Fruit fly (Drosophila melanogaster) whole organism, embryonic: ENCODE data around the gene MBD-R2.

Experiments
- Bdp1 ChIP-seq: fragments of 200-800 bp; sonication (Bioruptor generic); optimal IDR thresholded peaks from 3 replicates; lab custom pipeline; 2016; ENCODE audit warnings: missing biosample characterization, missing genetic modification characterization
- CG10147 ChIP-seq: fragments of 200-800 bp; sonication (Bioruptor generic); optimal IDR thresholded peaks from 2 replicates; lab custom pipeline; 2019; ENCODE audit warnings: missing biosample characterization, mild to moderate bottlenecking, missing genetic modification characterization, moderate library complexity
- CG10565 ChIP-seq: fragments of 200-800 bp; sonication (Bioruptor generic); optimal IDR thresholded peaks from 3 replicates; lab custom pipeline; 2016; ENCODE audit warnings: missing biosample characterization, mild to moderate bottlenecking, missing genetic modification characterization
- CG12104 ChIP-seq: fragments of 200-800 bp; sonication (Bioruptor generic); optimal IDR thresholded peaks from 3 replicates; lab custom pipeline; 2016; ENCODE audit warnings: missing biosample characterization, missing genetic modification characterization
- CG13287 ChIP-seq: fragments of 200-800 bp; sonication (Bioruptor generic); IDR thresholded peaks from 2 replicates; pipeline ENCODE4 v1.3.6; 2022; ENCODE audit warnings: missing biosample characterization, missing genetic modification characterization; ENCODE audit not compliant: partially characterized antibody
- CG13424 ChIP-seq: fragments of 200-800 bp; sonication (Bioruptor generic); optimal IDR thresholded peaks from 2 replicates; lab custom pipeline; 2019; ENCODE audit warnings: missing biosample characterization, mild to moderate bottlenecking, missing genetic modification characterization, moderate library complexity
- CG14441 ChIP-seq: fragments of 200-800 bp; sonication (Bioruptor generic); IDR thresholded peaks from 2 replicates; pipeline ENCODE4 v1.3.6; 2022; ENCODE audit warnings: missing biosample characterization, missing genetic modification characterization
- CG15601 ChIP-seq: fragments of 200-800 bp; sonication (Bioruptor generic); optimal IDR thresholded peaks from 3 replicates; lab custom pipeline; 2019; ENCODE audit warnings: missing biosample characterization, mild to moderate bottlenecking, missing genetic modification characterization, moderate library complexity
- CG17912 ChIP-seq: fragments of 200-800 bp; sonication (Bioruptor generic); optimal IDR thresholded peaks from 2 replicates; lab custom pipeline; 2018; ENCODE audit warnings: missing biosample characterization, mild to moderate bottlenecking, missing genetic modification characterization
- CG18599 ChIP-seq: fragments of 200-800 bp; sonication (Bioruptor generic); optimal IDR thresholded peaks from 3 replicates; lab custom pipeline; 2017; ENCODE audit warnings: missing biosample characterization, missing genetic modification characterization, mild to moderate bottlenecking, moderate library complexity, missing genetic modification reagents
- CG32772 ChIP-seq: fragments of 200-800 bp; sonication (Bioruptor generic); IDR thresholded peaks from 2 replicates; pipeline ENCODE4 v1.3.6; 2022; ENCODE audit warnings: missing biosample characterization, missing genetic modification characterization
- CG33213 ChIP-seq: fragments of 200-800 bp; sonication (Bioruptor generic); optimal IDR thresholded peaks from 3 replicates; lab custom pipeline; 2016; ENCODE audit warnings: missing biosample characterization, missing genetic modification characterization
- CG3838 ChIP-seq: fragments of 200-800 bp; sonication (Bioruptor generic); optimal IDR thresholded peaks from 3 replicates; lab custom pipeline; 2016; ENCODE audit warnings: missing biosample characterization, missing genetic modification characterization
- CG6765 ChIP-seq: fragments of 200-800 bp; sonication (Bioruptor generic); optimal IDR thresholded peaks from 3 replicates; lab custom pipeline; 2017; ENCODE audit warnings: missing biosample characterization, mild to moderate bottlenecking, missing genetic modification characterization
- CG7963 ChIP-seq: fragments of 200-800 bp; sonication (Bioruptor generic); IDR thresholded peaks from 3 replicates; pipeline ENCODE4 v1.3.6; 2022; ENCODE audit warnings: missing biosample characterization, missing genetic modification characterization; ENCODE audit not compliant: partially characterized antibody
- CG9437 ChIP-seq: fragments of 200-800 bp; sonication (Bioruptor generic); optimal IDR thresholded peaks from 2 replicates; lab custom pipeline; 2018; ENCODE audit warnings: missing biosample characterization, mild to moderate bottlenecking, missing genetic modification characterization
- CG9727 ChIP-seq: fragments of 200-800 bp; sonication (Bioruptor generic); optimal IDR thresholded peaks from 3 replicates; lab custom pipeline; 2017; ENCODE audit warnings: missing biosample characterization, mild to moderate bottlenecking, missing genetic modification characterization
- Dll ChIP-seq: fragments of 200-800 bp; sonication (Bioruptor generic); IDR thresholded peaks from 4 replicates; pipeline ENCODE4 v1.3.6; 2022; ENCODE audit warnings: missing biosample characterization, missing genetic modification characterization; ENCODE audit not compliant: partially characterized antibody
- Dref ChIP-seq: fragments of 200-800 bp; sonication (Bioruptor generic); IDR thresholded peaks from 2 replicates; pipeline ENCODE4 v1.3.6; 2022; ENCODE audit warnings: missing biosample characterization, missing genetic modification characterization
- Hmr ChIP-seq: fragments of 200-800 bp; sonication (Bioruptor generic); optimal IDR thresholded peaks from 3 replicates; lab custom pipeline; 2017; ENCODE audit warnings: mild to moderate bottlenecking, missing biosample characterization, missing genetic modification reagents, missing genetic modification characterization
- Hr39 ChIP-seq: fragments of >200 bp; optimal IDR thresholded peaks from 2 replicates; lab custom pipeline; 2017
- Lhr ChIP-seq: fragments of 200-800 bp; sonication (Bioruptor generic); optimal IDR thresholded peaks from 3 replicates; lab custom pipeline; 2017; ENCODE audit warnings: mild to moderate bottlenecking, missing biosample characterization, missing genetic modification reagents, missing genetic modification characterization
- MTF-1 ChIP-seq: fragments of 200-800 bp; sonication (Bioruptor generic); optimal IDR thresholded peaks from 2 replicates; lab custom pipeline; 2018; ENCODE audit warnings: missing biosample characterization, mild to moderate bottlenecking, missing genetic modification characterization, borderline replicate concordance
- Side ChIP-seq: fragments of 200-800 bp; sonication (Bioruptor generic); optimal IDR thresholded peaks from 2 replicates; lab custom pipeline; 2016; ENCODE audit warnings: missing biosample characterization, missing genetic modification characterization
- Sox102F ChIP-seq: fragments of 200-800 bp; sonication (Bioruptor generic); optimal IDR thresholded peaks from 2 replicates; lab custom pipeline; 2018; ENCODE audit warnings: missing biosample characterization, mild to moderate bottlenecking, missing genetic modification characterization, moderate library complexity
- Stat92E ChIP-seq, 3 experiments: fragments of >200 bp in 2 of 3; fragments of 200-800 bp in 1 of 3; sonication (Bioruptor generic) in 1 of 3; optimal IDR thresholded peaks; 2 replicates each; lab custom pipeline; 2017 to 2019; ENCODE audit warnings: missing biosample characterization in 3 of 3, missing genetic modification characterization in 3 of 3, mild to moderate bottlenecking in 1 of 3, moderate library complexity in 1 of 3
- abd-A ChIP-seq: fragments of 200-800 bp; sonication (Bioruptor generic); optimal IDR thresholded peaks from 3 replicates; lab custom pipeline; 2019; ENCODE audit warnings: missing biosample characterization, mild to moderate bottlenecking, missing genetic modification characterization, moderate library complexity
- dan ChIP-seq: fragments of 200-800 bp; sonication (Bioruptor generic); IDR thresholded peaks from 2 replicates; pipeline ENCODE4 v1.3.6; 2022; ENCODE audit warnings: missing biosample characterization, missing genetic modification characterization
- danr ChIP-seq: fragments of 200-800 bp; sonication (Bioruptor generic); IDR thresholded peaks from 2 replicates; pipeline ENCODE4 v1.3.6; 2022; ENCODE audit warnings: missing biosample characterization, missing genetic modification characterization
- dati ChIP-seq: fragments of 200-800 bp; sonication (Bioruptor generic); IDR thresholded peaks from 2 replicates; pipeline ENCODE4 v1.3.6; 2022; ENCODE audit warnings: missing biosample characterization, missing genetic modification characterization
- ewg ChIP-seq: fragments of 200-800 bp; sonication (Bioruptor generic); optimal IDR thresholded peaks from 3 replicates; lab custom pipeline; 2017; ENCODE audit warnings: mild to moderate bottlenecking, missing biosample characterization, missing genetic modification reagents, missing genetic modification characterization
- fd102C ChIP-seq: fragments of 200-800 bp; sonication (Bioruptor generic); optimal IDR thresholded peaks from 2 replicates; lab custom pipeline; 2018; ENCODE audit warnings: missing biosample characterization, mild to moderate bottlenecking, missing genetic modification characterization, moderate library complexity
- fd64A ChIP-seq: fragments of 200-800 bp; sonication (Bioruptor generic); optimal IDR thresholded peaks from 3 replicates; lab custom pipeline; 2018; ENCODE audit warnings: missing biosample characterization, mild to moderate bottlenecking, missing genetic modification characterization
- grn ChIP-seq: fragments of 200-800 bp; sonication (Bioruptor generic); optimal IDR thresholded peaks from 3 replicates; lab custom pipeline; 2017; ENCODE audit warnings: missing biosample characterization, missing genetic modification characterization
- kay ChIP-seq: fragments of 200-800 bp; sonication (Bioruptor generic); optimal IDR thresholded peaks from 2 replicates; lab custom pipeline; 2016; ENCODE audit warnings: missing biosample characterization, missing genetic modification characterization
- lab ChIP-seq: fragments of 200-800 bp; sonication (Bioruptor generic); optimal IDR thresholded peaks from 3 replicates; lab custom pipeline; 2017; ENCODE audit warnings: missing biosample characterization, missing genetic modification characterization, mild to moderate bottlenecking, moderate library complexity, missing genetic modification reagents
- lilli ChIP-seq: fragments of 200-800 bp; sonication (Bioruptor generic); optimal IDR thresholded peaks from 3 replicates; lab custom pipeline; 2016; ENCODE audit warnings: missing biosample characterization, missing genetic modification characterization
- maf-S ChIP-seq: fragments of 200-800 bp; sonication (Bioruptor generic); optimal IDR thresholded peaks from 2 replicates; lab custom pipeline; 2016; ENCODE audit warnings: missing biosample characterization, missing genetic modification characterization
- nerfin-2 ChIP-seq: fragments of 200-800 bp; sonication (Bioruptor generic); IDR thresholded peaks from 2 replicates; pipeline ENCODE4 v1.3.6; 2022; ENCODE audit warnings: missing biosample characterization, missing genetic modification characterization; ENCODE audit not compliant: partially characterized antibody
- pan ChIP-seq, 4 experiments: fragments of >200 bp in 3 of 4; fragments of 200-800 bp in 1 of 4; sonication (Bioruptor generic) in 1 of 4; optimal IDR thresholded peaks in 3 of 4; IDR thresholded peaks in 1 of 4; 2 replicates each; pipeline versions ENCODE4 v1.3.6 to Lab custom; 2017 to 2022; ENCODE audit warnings: missing biosample characterization in 2 of 4, missing genetic modification characterization in 2 of 4, mixed read lengths in 1 of 4
- pfk ChIP-seq: fragments of 200-800 bp; sonication (Bioruptor generic); optimal IDR thresholded peaks from 2 replicates; lab custom pipeline; 2018; ENCODE audit warnings: missing biosample characterization, mild to moderate bottlenecking, missing genetic modification characterization, moderate library complexity
- rib ChIP-seq: fragments of 200-800 bp; sonication (Bioruptor generic); IDR thresholded peaks from 2 replicates; pipeline ENCODE4 v1.3.6; 2022; ENCODE audit warnings: missing biosample characterization, missing genetic modification characterization
- sens-2 ChIP-seq: fragments of 200-800 bp; sonication (Bioruptor generic); IDR thresholded peaks from 2 replicates; pipeline ENCODE4 v1.3.6; 2022; ENCODE audit warnings: missing biosample characterization, missing genetic modification characterization
- sisA ChIP-seq: fragments of 200-800 bp; sonication (Bioruptor generic); IDR thresholded peaks from 2 replicates; pipeline ENCODE4 v1.3.6; 2022; ENCODE audit warnings: missing biosample characterization, missing genetic modification characterization
- slbo ChIP-seq: fragments of 200-800 bp; sonication (Bioruptor generic); IDR thresholded peaks from 2 replicates; pipeline ENCODE4 v1.3.6; 2022; ENCODE audit warnings: missing biosample characterization, missing genetic modification characterization
- tgo ChIP-seq: fragments of 200-800 bp; sonication (Bioruptor generic); IDR thresholded peaks from 3 replicates; pipeline ENCODE4 v1.3.6; 2022; ENCODE audit warnings: missing biosample characterization, missing genetic modification characterization
- ttk ChIP-seq: fragments of 200-800 bp; sonication (Bioruptor generic); IDR thresholded peaks from 2 replicates; pipeline ENCODE4 v2.1.2; 2022; ENCODE audit warnings: missing biosample characterization, missing genetic modification characterization
- twi ChIP-seq: fragments of 200-800 bp; optimal IDR thresholded peaks from 2 replicates; lab custom pipeline; 2019; ENCODE audit warnings: missing biosample characterization, mild to moderate bottlenecking, missing genetic modification characterization, moderate library complexity
- vvl ChIP-seq: fragments of 200-800 bp; sonication (Bioruptor generic); IDR thresholded peaks from 2 replicates; pipeline ENCODE4 v1.3.6; 2022; ENCODE audit warnings: missing biosample characterization, missing genetic modification characterization
- zf30C ChIP-seq: fragments of 200-800 bp; sonication (Bioruptor generic); optimal IDR thresholded peaks from 3 replicates; lab custom pipeline; 2018; ENCODE audit warnings: missing biosample characterization, mild to moderate bottlenecking, missing genetic modification characterization

MBD-R2 gene

dm6 chr3R:12401672-12402296 is 45.7 kb upstream of the MBD-R2 start, which contains the start of gene DNAlig3 (continued):
- TF ChIP-seq pfk (GFP tag; lab: Kevin White, UChicago) (no peak), CG15601 (tag; lab: Kevin White, UChicago) (no peak), CG7963 (no peak), danr (GFP tag; lab: Robert Waterston, UW) (no peak), CG14441 (GFP tag; lab: Robert Waterston, UW) (no peak), fd102C (GFP tag; lab: Kevin White, UChicago) (no peak), tgo (GFP tag; lab: Robert Waterston, UW) (no peak), twi (tag; lab: Kevin White, UChicago) (no peak), abd-A (tag; lab: Kevin White, UChicago) (no peak), CG3838 (GFP tag; lab: Kevin White, UChicago) (no peak), Stat92E (GFP tag; optimal IDR thresholded peaks at IDR 0.05; lab: Kevin White, UChicago) (no peak), lab (GFP tag; lab: Kevin White, UChicago) (no peak), Dll (peak; percentile 73), CG10147 (GFP tag; lab: Kevin White, UChicago) (no peak), zf30C (GFP tag; lab: Kevin White, UChicago) (no peak), CG18599 (no peak), fd64A (no peak), CG6765 (GFP tag; lab: Kevin White, UChicago) (no peak), sisA (GFP tag; lab: Robert Waterston, UW) (no peak), vvl (GFP tag; lab: Robert Waterston, UW) (no peak), Bdp1 (GFP tag; lab: Kevin White, UChicago) (no peak), sens-2 (GFP tag; lab: Robert Waterston, UW) (no peak), Hr39 (lab: Kevin White, UChicago) (no peak), nerfin-2 (GFP tag; lab: Robert Waterston, UW) (no peak), ewg (no peak), CG10565 (GFP tag; lab: Kevin White, UChicago) (no peak), CG32772 (no peak), MTF-1 (no peak), Side (no peak), Lhr (GFP tag; lab: Kevin White, UChicago) (no peak), kay (GFP tag; lab: Kevin White, UChicago) (no peak), lilli (no peak), CG13287 (GFP tag; lab: Robert Waterston, UW) (peak; percentile 73), CG12104 (GFP tag; lab: Kevin White, UChicago) (no peak), Dref (peak; percentile 40; the same call in 1 of the 2 replicates), maf-S (GFP tag; lab: Kevin White, UChicago) (no peak), CG17912 (GFP tag; lab: Kevin White, UChicago) (no peak), CG33213 (GFP tag; lab: Kevin White, UChicago) (no peak), grn (GFP tag; lab: Kevin White, UChicago) (no peak), dati (GFP tag; lab: Robert Waterston, UW) (no peak), ttk (GFP tag; lab: Robert Waterston, UW) (no peak), Hmr (no peak), rib (no peak), CG9437 (no peak), slbo (GFP tag; lab: Robert Waterston, UW) (no peak), CG13424 (tag; lab: Kevin White, UChicago) (no peak), dan (GFP tag; lab: Robert Waterston, UW) (no peak), Sox102F (GFP tag; lab: Kevin White, UChicago) (no peak), CG9727 (no peak), pan (optimal IDR thresholded peaks at IDR 0.05; lab: Kevin White, UChicago) (no peak), pan (GFP tag; optimal IDR thresholded peaks at IDR 0.05 in 1 of 2, IDR thresholded peaks at IDR 0.05 in 1 of 2) (no peak)
